Fruit fly (Drosophila melanogaster): ENCODE results near the gene CG3566.

DNA sequence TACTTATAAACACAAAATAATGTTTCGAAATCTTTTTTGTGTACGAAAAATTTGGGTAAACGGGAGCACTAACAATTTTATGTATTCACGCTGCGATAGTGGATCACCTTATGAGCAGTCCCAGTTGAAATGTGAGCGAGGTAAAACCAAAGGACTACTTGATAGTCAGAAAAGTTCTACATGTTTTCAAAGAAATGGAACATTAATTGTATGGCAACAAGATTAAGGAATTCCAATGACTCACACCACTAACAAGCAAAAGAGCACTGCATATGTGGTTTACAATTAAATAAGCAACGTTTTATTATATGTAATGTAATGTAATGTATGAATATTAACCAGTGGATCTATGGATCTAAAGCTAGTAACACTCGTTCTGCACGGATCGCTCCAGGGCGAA, 17.7 kb upstream of the CG3566 start, which contains the start of gene CG15892:
- TF ChIP-seq CG12768 (GFP tag; optimal IDR thresholded peaks at IDR 0.05) (no peak), kay (GFP tag; ENCODE audit: borderline replicate concordance) (no peak), cnc (optimal IDR thresholded peaks at IDR 0.05) (no peak), CG14711 (tag; optimal IDR thresholded peaks at IDR 0.05) (no peak), tj (GFP tag; optimal IDR thresholded peaks at IDR 0.05) (no peak), pad (GFP tag; optimal IDR thresholded peaks at IDR 0.05) (no peak)
